Worm (Caenorhabditis elegans) whole organism, L4/young adult: ENCODE measurements around the gene ucp-4.

Experiments
- dao-5 ChIP-seq: sonication (generic microtip); optimal IDR thresholded peaks from 2 replicates; lab custom pipeline; 2016; ENCODE audit warnings: missing genotype, missing genetic modification characterization, moderate library complexity, missing compliant biosample characterization
- him-1 ChIP-seq: sonication (generic microtip); optimal IDR thresholded peaks from 2 replicates; lab custom pipeline; 2016; ENCODE audit warnings: missing genotype, missing genetic modification reagents, missing genetic modification characterization, missing compliant biosample characterization

- no peak for TF ChIP-seq him-1
- no peak for TF ChIP-seq dao-5 (tag; lab: Kevin White, UChicago)
Observed at ce11 chrV:9314408-9314807, 19.7 kb upstream of the ucp-4 start.
